Fruit fly (Drosophila melanogaster): ENCODE results near the gene Best1.

Best1 gene

DNA sequence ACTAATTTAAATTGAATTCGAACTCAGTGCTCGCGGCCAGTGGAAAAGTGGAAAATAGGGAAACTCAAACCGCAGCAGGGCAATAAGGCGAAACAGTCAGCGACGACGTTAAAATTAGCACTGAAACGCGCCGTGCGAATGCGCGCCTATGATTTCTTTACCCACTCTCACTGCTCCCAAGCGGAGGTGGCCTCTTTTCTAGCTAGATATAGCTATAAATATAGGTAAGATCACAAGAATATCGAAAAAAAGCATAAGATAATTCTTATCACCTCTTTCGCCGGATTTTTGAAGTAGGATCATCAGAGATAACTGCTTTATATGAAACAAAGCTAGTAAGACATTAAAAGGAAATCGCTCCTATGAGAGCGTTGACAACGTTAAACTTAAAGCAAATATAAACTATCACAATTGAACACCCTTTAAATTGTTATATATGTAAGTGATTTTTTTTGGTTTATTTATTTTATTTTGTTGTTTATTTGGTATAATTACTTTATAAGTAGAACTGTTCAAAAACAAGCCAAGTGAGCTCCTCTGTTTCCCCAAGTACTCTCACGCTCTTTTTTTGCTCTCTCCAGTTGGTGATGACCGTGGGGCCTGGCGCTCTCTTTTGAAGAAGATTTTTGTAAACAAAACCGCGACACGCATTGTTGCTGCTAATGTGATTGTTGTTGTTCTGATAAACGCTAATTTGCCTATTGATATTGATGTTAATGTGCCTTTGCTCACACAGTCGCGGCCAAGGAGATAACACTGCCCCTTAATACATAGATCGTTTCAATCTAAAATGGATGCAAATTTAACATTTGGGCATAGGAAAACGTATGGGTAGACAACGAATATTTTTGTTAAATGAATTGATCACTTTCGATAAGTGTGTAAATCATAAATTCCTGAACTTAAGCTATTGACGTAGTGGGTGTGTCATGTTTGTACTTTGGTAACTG, 30.4 kb downstream of the Best1 start, which contains the start of gene tws (continued):
- TF ChIP-seq CG13775 (GFP tag; optimal IDR thresholded peaks at IDR 0.05) (peak; percentile 37), crc (GFP tag; optimal IDR thresholded peaks at IDR 0.05) (peak; percentile 6), tap (tag; optimal IDR thresholded peaks at IDR 0.05) (peak; percentile 38), pros (GFP tag; optimal IDR thresholded peaks at IDR 0.05) (no peak), fu2 (GFP tag; optimal IDR thresholded peaks at IDR 0.05) (peak; percentile 20), CG11085 (GFP tag; IDR thresholded peaks at IDR 0.05) (no peak), oc (tag; optimal IDR thresholded peaks at IDR 0.05) (peak; percentile 3), CG2875 (GFP tag; optimal IDR thresholded peaks at IDR 0.05) (peak; percentile 18), sima (GFP tag; optimal IDR thresholded peaks at IDR 0.05) (no peak), CG1602 (GFP tag; optimal IDR thresholded peaks at IDR 0.05) (peak; percentile 2), gce (GFP tag; IDR thresholded peaks at IDR 0.05) (0 out of 3 replicates have a peak, but pooled peaks have one; percentile 17), insv (GFP tag; optimal IDR thresholded peaks at IDR 0.05) (no peak), TFAM (GFP tag; optimal IDR thresholded peaks at IDR 0.05) (no peak), Abd-B (GFP tag; optimal IDR thresholded peaks at IDR 0.05) (no peak), D19A (tag; optimal IDR thresholded peaks at IDR 0.05) (peak; percentile 28), CG15073 (GFP tag; optimal IDR thresholded peaks at IDR 0.05) (no peak), C15 (GFP tag; IDR thresholded peaks at IDR 0.05) (peak; percentile 23; the same call in 1 of the 3 replicates), en (GFP tag; optimal IDR thresholded peaks at IDR 0.05) (no peak), cad (GFP tag; optimal IDR thresholded peaks at IDR 0.05) (no peak), CG14667 (GFP tag; IDR thresholded peaks at IDR 0.05) (no peak), CG17912 (GFP tag; optimal IDR thresholded peaks at IDR 0.05) (no peak), CG12219 (GFP tag; optimal IDR thresholded peaks at IDR 0.05) (peak; percentile 62), Taf1 (GFP tag; IDR thresholded peaks at IDR 0.05) (no peak), CG17829 (tag; optimal IDR thresholded peaks at IDR 0.05) (peak; percentile 22), eve (GFP tag; optimal IDR thresholded peaks at IDR 0.05) (peak in 1 of 2 experiments; percentile 80), ci (GFP tag; IDR thresholded peaks at IDR 0.05) (peak; percentile 53; the same call in 2 of the 3 replicates), CG6813 (GFP tag; optimal IDR thresholded peaks at IDR 0.05) (no peak), CG11695 (GFP tag; IDR thresholded peaks at IDR 0.05) (peak; percentile 80), CG5180 (GFP tag; optimal IDR thresholded peaks at IDR 0.05) (no peak), org-1 (GFP tag; optimal IDR thresholded peaks at IDR 0.05) (peak; percentile 51), esg (GFP tag; conservative IDR thresholded peaks at IDR 0.05) (no peak), CG9215 (GFP tag; IDR thresholded peaks at IDR 0.05) (no peak), Ravus (GFP tag; IDR thresholded peaks at IDR 0.05) (no peak), slbo (GFP tag; IDR thresholded peaks at IDR 0.05) (peak; percentile 69), CG7928 (GFP tag; optimal IDR thresholded peaks at IDR 0.05) (no peak), bbx (GFP tag; IDR thresholded peaks at IDR 0.05; ENCODE audit: partially characterized antibody) (no peak), CG16779 (GFP tag; IDR thresholded peaks at IDR 0.05) (no peak), pfk (GFP tag; optimal IDR thresholded peaks at IDR 0.05) (no peak), Atf-2 (GFP tag; optimal IDR thresholded peaks at IDR 0.05) (peak; percentile 43), CG14014 (GFP tag; IDR thresholded peaks at IDR 0.05) (peak; percentile 78), crp (GFP tag; optimal IDR thresholded peaks at IDR 0.05) (no peak), CG18011 (GFP tag; optimal IDR thresholded peaks at IDR 0.05) (no peak), CG1024 (GFP tag; IDR thresholded peaks at IDR 0.05) (0 out of 2 replicates have a peak, but pooled peaks have one; percentile 12), CG18764 (GFP tag; optimal IDR thresholded peaks at IDR 0.05) (no peak), CG11456 (GFP tag; IDR thresholded peaks at IDR 0.05) (peak; percentile 52; the same call in 1 of the 3 replicates), CG14050 (GFP tag; IDR thresholded peaks at IDR 0.05) (no peak; the same call in 2 of the 3 replicates), HmgZ (tag; optimal IDR thresholded peaks at IDR 0.05) (peak; percentile 32), pnt (GFP tag; optimal IDR thresholded peaks at IDR 0.05) (peak; percentile 4), Atf3 (GFP tag; optimal IDR thresholded peaks at IDR 0.05) (no peak)
